Fruit fly (Drosophila melanogaster): ENCODE data around the gene Srp72.

Srp72 gene

dm6 chr3R:20560019-20560667 lies 28.4 kb upstream of the Srp72 start, which contains the start of gene CG15922 (continued):
- TF ChIP-seq CG4707 (GFP tag; optimal IDR thresholded peaks at IDR 0.05) (no peak), CG16779 (GFP tag; IDR thresholded peaks at IDR 0.05) (no peak), crol (GFP tag; IDR thresholded peaks at IDR 0.05) (no peak), ERR (GFP tag; optimal IDR thresholded peaks at IDR 0.05) (no peak), C15 (GFP tag; IDR thresholded peaks at IDR 0.05) (no peak), nerfin-2 (GFP tag; IDR thresholded peaks at IDR 0.05; ENCODE audit: partially characterized antibody) (no peak), CG14014 (GFP tag; IDR thresholded peaks at IDR 0.05) (no peak), CG15479 (GFP tag; optimal IDR thresholded peaks at IDR 0.05) (no peak), Hr78 (GFP tag; optimal IDR thresholded peaks at IDR 0.05) (no peak), CG30431 (GFP tag; optimal IDR thresholded peaks at IDR 0.05) (no peak), CG14710 (tag; optimal IDR thresholded peaks at IDR 0.05) (no peak), CG7928 (GFP tag; optimal IDR thresholded peaks at IDR 0.05) (no peak), lola (GFP tag; optimal IDR thresholded peaks at IDR 0.05) (peak in 1 of 3 experiments; percentile 18), aop (GFP tag; IDR thresholded peaks at IDR 0.05) (no peak), chn (GFP tag; optimal IDR thresholded peaks at IDR 0.05) (no peak), CG3726 (GFP tag; IDR thresholded peaks at IDR 0.05) (no peak), mam (GFP tag; optimal IDR thresholded peaks at IDR 0.05) (peak; percentile 10), B-H1 (GFP tag; IDR thresholded peaks at IDR 0.05) (peak; percentile 14; the same call in 1 of the 3 replicates), zf30C (GFP tag; optimal IDR thresholded peaks at IDR 0.05) (no peak), CG12744 (GFP tag; optimal IDR thresholded peaks at IDR 0.05) (no peak), ash1 (GFP tag; optimal IDR thresholded peaks at IDR 0.05) (no peak), CG4617 (GFP tag; optimal IDR thresholded peaks at IDR 0.05; ENCODE audit: borderline replicate concordance) (no peak), sna (GFP tag; IDR thresholded peaks at IDR 0.05; ENCODE audit: partially characterized antibody) (no peak), CG7963 (GFP tag; IDR thresholded peaks at IDR 0.05; ENCODE audit: partially characterized antibody) (no peak), Atf6 (GFP tag; IDR thresholded peaks at IDR 0.05) (no peak; the same call in 1 of the 2 replicates), hbn (GFP tag; IDR thresholded peaks at IDR 0.05; ENCODE audit: partially characterized antibody) (no peak), otp (GFP tag; IDR thresholded peaks at IDR 0.05) (no peak), CG12071 (GFP tag; optimal IDR thresholded peaks at IDR 0.05) (no peak), CG2875 (GFP tag; optimal IDR thresholded peaks at IDR 0.05) (no peak), lmd (GFP tag; IDR thresholded peaks at IDR 0.05) (no peak), Sox100B (GFP tag; optimal IDR thresholded peaks at IDR 0.05) (peak; percentile 41), CG42726 (GFP tag; IDR thresholded peaks at IDR 0.05; ENCODE audit: partially characterized antibody) (no peak), CG11085 (GFP tag; IDR thresholded peaks at IDR 0.05) (no peak), vfl (GFP tag; optimal IDR thresholded peaks at IDR 0.05) (no peak), tup (GFP tag; optimal IDR thresholded peaks at IDR 0.05) (no peak), CG33557 (GFP tag; optimal IDR thresholded peaks at IDR 0.05) (no peak), kni (GFP tag; optimal IDR thresholded peaks at IDR 0.05) (no peak)

- TF ChIP-seq CG9876 (GFP tag; optimal IDR thresholded peaks at IDR 0.05) (no peak), sna (GFP tag; IDR thresholded peaks at IDR 0.05; ENCODE audit: partially characterized antibody) (peak; percentile 51; the same call in 1 of the 2 replicates), Xrp1 (GFP tag; IDR thresholded peaks at IDR 0.05) (no peak), ftz-f1 (GFP tag; optimal IDR thresholded peaks at IDR 0.05) (no peak), al (GFP tag; IDR thresholded peaks at IDR 0.05) (no peak), scrt (GFP tag; optimal IDR thresholded peaks at IDR 0.05) (no peak), CG8290 (GFP tag; optimal IDR thresholded peaks at IDR 0.05) (no peak), CG8290 (tag; optimal IDR thresholded peaks at IDR 0.05) (peak in 1 of 2 experiments; percentile 43), CG13894 (tag; optimal IDR thresholded peaks at IDR 0.05) (peak; percentile 16), Eip74EF (GFP tag; optimal IDR thresholded peaks at IDR 0.05) (peak in 1 of 2 experiments; percentile 5), otp (GFP tag; IDR thresholded peaks at IDR 0.05) (peak; percentile 56; the same call in 1 of the 3 replicates), pfk (GFP tag; optimal IDR thresholded peaks at IDR 0.05) (no peak), chinmo (GFP tag; IDR thresholded peaks at IDR 0.05; ENCODE audit: partially characterized antibody) (peak; percentile 84; the same call in 1 of the 4 replicates), cad (GFP tag; optimal IDR thresholded peaks at IDR 0.05) (peak; percentile 23), Hr39 (optimal IDR thresholded peaks at IDR 0.05) (no peak)
These were observed 27.8 kb upstream of the Srp72 start, which contains the start of gene CG5191 for dm6 chr3R:20560668-20561226. CG5191 (plus strand) TSS chr3R:20560865.
